Fruit fly (Drosophila melanogaster) whole organism, embryonic: ENCODE results near the gene CG9961.

ENCODE experiments used
- Atf3 ChIP-seq: fragments of 200-800 bp; sonication (Bioruptor generic); optimal IDR thresholded peaks from 3 replicates; lab custom pipeline; 2016; ENCODE audit warnings: missing biosample characterization, missing genetic modification characterization
- BEAF-32 ChIP-seq: fragments of 200-800 bp; sonication (Bioruptor generic); optimal IDR thresholded peaks from 3 replicates; lab custom pipeline; 2017; ENCODE audit warnings: missing biosample characterization, missing genetic modification characterization, mild to moderate bottlenecking, moderate library complexity, missing genetic modification reagents
- CG10431 ChIP-seq: fragments of 200-800 bp; sonication (Bioruptor generic); optimal IDR thresholded peaks from 3 replicates; lab custom pipeline; 2018; ENCODE audit warnings: missing biosample characterization, mild to moderate bottlenecking, missing genetic modification characterization
- CG10543 ChIP-seq: fragments of 200-800 bp; sonication (Bioruptor generic); optimal IDR thresholded peaks from 3 replicates; lab custom pipeline; 2017; ENCODE audit warnings: missing biosample characterization, mild to moderate bottlenecking, missing genetic modification characterization, moderate library complexity
- CG10979 ChIP-seq: fragments of 200-800 bp; sonication (Bioruptor generic); optimal IDR thresholded peaks from 2 replicates; lab custom pipeline; 2018; ENCODE audit warnings: missing biosample characterization, mild to moderate bottlenecking, missing genetic modification characterization, moderate library complexity
- CG1233 ChIP-seq: fragments of 200-800 bp; sonication (Bioruptor generic); optimal IDR thresholded peaks from 4 replicates; lab custom pipeline; 2018; ENCODE audit warnings: missing biosample characterization, mild to moderate bottlenecking, missing genetic modification characterization
- CG12769 ChIP-seq: fragments of 200-800 bp; sonication (Bioruptor generic); optimal IDR thresholded peaks from 2 replicates; lab custom pipeline; 2019; ENCODE audit warnings: missing biosample characterization, mild to moderate bottlenecking, missing genetic modification characterization, moderate library complexity
- CG13894 ChIP-seq: fragments of 200-800 bp; sonication (Bioruptor generic); optimal IDR thresholded peaks from 3 replicates; lab custom pipeline; 2018; ENCODE audit warnings: missing biosample characterization, mild to moderate bottlenecking, missing genetic modification characterization, moderate library complexity
- CG15479 ChIP-seq: fragments of 200-800 bp; sonication (Bioruptor generic); optimal IDR thresholded peaks from 3 replicates; lab custom pipeline; 2019; ENCODE audit warnings: missing biosample characterization, mild to moderate bottlenecking, missing genetic modification characterization, moderate library complexity
- CG15514 ChIP-seq: fragments of 200-800 bp; sonication (Bioruptor generic); optimal IDR thresholded peaks from 3 replicates; lab custom pipeline; 2017; ENCODE audit warnings: missing biosample characterization, missing genetic modification characterization, mild to moderate bottlenecking, moderate library complexity, missing genetic modification reagents
- CG15696 ChIP-seq: fragments of 200-800 bp; sonication (Bioruptor generic); optimal IDR thresholded peaks from 2 replicates; lab custom pipeline; 2019; ENCODE audit warnings: missing biosample characterization, mild to moderate bottlenecking, missing genetic modification characterization, moderate library complexity
- CG1647 ChIP-seq: fragments of 200-800 bp; sonication (Bioruptor generic); optimal IDR thresholded peaks from 3 replicates; lab custom pipeline; 2016; ENCODE audit warnings: missing biosample characterization, missing genetic modification characterization
- CG17359 ChIP-seq: fragments of 200-800 bp; sonication (Bioruptor generic); optimal IDR thresholded peaks from 3 replicates; lab custom pipeline; 2018; ENCODE audit warnings: missing biosample characterization, mild to moderate bottlenecking, missing genetic modification characterization, moderate library complexity
- CG2678 ChIP-seq: fragments of 200-800 bp; sonication (Bioruptor generic); optimal IDR thresholded peaks from 3 replicates; lab custom pipeline; 2019; ENCODE audit warnings: missing biosample characterization, mild to moderate bottlenecking, missing genetic modification characterization, moderate library complexity
- CG2875 ChIP-seq: fragments of 200-800 bp; sonication (Bioruptor generic); optimal IDR thresholded peaks from 2 replicates; lab custom pipeline; 2017; ENCODE audit warnings: missing biosample characterization, mild to moderate bottlenecking, missing genetic modification characterization, missing genetic modification reagents
- CG34376 ChIP-seq: fragments of 200-800 bp; sonication (Bioruptor generic); optimal IDR thresholded peaks from 2 replicates; lab custom pipeline; 2018; ENCODE audit warnings: missing biosample characterization, mild to moderate bottlenecking, missing genetic modification characterization
- CG4424 ChIP-seq: fragments of 200-800 bp; sonication (Bioruptor generic); optimal IDR thresholded peaks from 3 replicates; lab custom pipeline; 2016; ENCODE audit warnings: missing biosample characterization, missing genetic modification characterization
- CG4617 ChIP-seq: fragments of 200-800 bp; sonication (Bioruptor generic); optimal IDR thresholded peaks from 3 replicates; lab custom pipeline; 2016; ENCODE audit warnings: missing biosample characterization, missing genetic modification characterization, borderline replicate concordance
- CG5245 ChIP-seq: fragments of 200-800 bp; sonication (Bioruptor generic); optimal IDR thresholded peaks from 3 replicates; lab custom pipeline; 2016; ENCODE audit warnings: missing biosample characterization, missing genetic modification characterization
- CG6175 ChIP-seq: fragments of 200-800 bp; sonication (Bioruptor generic); IDR thresholded peaks from 3 replicates; pipeline ENCODE4 v1.3.6; 2022; ENCODE audit warnings: missing biosample characterization, missing genetic modification characterization
- CG6791 ChIP-seq: fragments of 200-800 bp; sonication (Bioruptor generic); IDR thresholded peaks from 3 replicates; pipeline ENCODE4 v1.3.6; 2022; ENCODE audit warnings: missing biosample characterization, missing genetic modification characterization; ENCODE audit not compliant: partially characterized antibody
- CG7556 ChIP-seq: fragments of 200-800 bp; sonication (Bioruptor generic); optimal IDR thresholded peaks from 2 replicates; lab custom pipeline; 2017; ENCODE audit warnings: missing biosample characterization, mild to moderate bottlenecking, missing genetic modification characterization
- CG8290 ChIP-seq, 3 experiments: fragments of 200-800 bp; sonication (Bioruptor generic); optimal IDR thresholded peaks; 2 replicates each; lab custom pipeline; 2016 to 2019; ENCODE audit warnings: missing biosample characterization in 3 of 3, missing genetic modification characterization in 3 of 3, mild to moderate bottlenecking in 2 of 3, moderate library complexity in 1 of 3
- CG9797 ChIP-seq: fragments of 200-800 bp; sonication (Bioruptor generic); optimal IDR thresholded peaks from 3 replicates; lab custom pipeline; 2018; ENCODE audit warnings: missing biosample characterization, mild to moderate bottlenecking, missing genetic modification characterization
- D19B ChIP-seq: fragments of 200-800 bp; sonication (Bioruptor generic); optimal IDR thresholded peaks from 2 replicates; lab custom pipeline; 2017; ENCODE audit warnings: missing biosample characterization, mild to moderate bottlenecking, missing genetic modification characterization
- Deaf1 ChIP-seq: fragments of 200-800 bp; optimal IDR thresholded peaks from 3 replicates; lab custom pipeline; 2019; ENCODE audit warnings: missing biosample characterization, mild to moderate bottlenecking, missing genetic modification characterization, moderate library complexity
- HHEX ChIP-seq: fragments of 200-800 bp; sonication (Bioruptor generic); optimal IDR thresholded peaks from 3 replicates; lab custom pipeline; 2017; ENCODE audit warnings: missing biosample characterization, mild to moderate bottlenecking, missing genetic modification characterization, missing genetic modification reagents
- Hey ChIP-seq: fragments of 200-800 bp; sonication (Bioruptor generic); optimal IDR thresholded peaks from 3 replicates; lab custom pipeline; 2018; ENCODE audit warnings: missing biosample characterization, mild to moderate bottlenecking, missing genetic modification characterization
- HmgZ ChIP-seq: fragments of 200-800 bp; sonication (Bioruptor generic); optimal IDR thresholded peaks from 2 replicates; lab custom pipeline; 2018; ENCODE audit warnings: missing biosample characterization, mild to moderate bottlenecking, missing genetic modification characterization
- Rx ChIP-seq: fragments of 200-800 bp; sonication (Bioruptor generic); IDR thresholded peaks from 2 replicates; pipeline ENCODE4 v1.3.6; 2022; ENCODE audit warnings: missing biosample characterization, missing genetic modification characterization
- Trl ChIP-seq, 3 experiments: fragments of >200 bp in 2 of 3; fragments of 200-800 bp in 1 of 3; sonication (Bioruptor generic) in 1 of 3; optimal IDR thresholded peaks; 2 replicates in 1 of 3; 3 replicates in 2 of 3; lab custom pipeline; 2016 to 2017; ENCODE audit warnings: missing biosample characterization in 1 of 3, missing genetic modification characterization in 1 of 3
- ato ChIP-seq: fragments of 200-800 bp; sonication (Bioruptor generic); IDR thresholded peaks from 2 replicates; pipeline ENCODE4 v1.3.6; 2022; ENCODE audit warnings: missing biosample characterization, missing genetic modification characterization; ENCODE audit not compliant: partially characterized antibody
- bcd ChIP-seq: fragments of 200-800 bp; sonication (Bioruptor generic); optimal IDR thresholded peaks from 2 replicates; lab custom pipeline; 2017; ENCODE audit warnings: missing biosample characterization, mild to moderate bottlenecking, missing genetic modification characterization
- corto ChIP-seq: fragments of 200-800 bp; sonication (Bioruptor generic); optimal IDR thresholded peaks from 2 replicates; lab custom pipeline; 2016; ENCODE audit warnings: missing biosample characterization, mild to moderate bottlenecking, missing genetic modification characterization, moderate library complexity
- en ChIP-seq: fragments of 200-800 bp; sonication (Bioruptor generic); optimal IDR thresholded peaks from 2 replicates; lab custom pipeline; 2016; ENCODE audit warnings: missing biosample characterization, missing genetic modification characterization
- eve ChIP-seq, 2 experiments: fragments of >200 bp; optimal IDR thresholded peaks; 2 replicates each; lab custom pipeline; 2017; ENCODE audit warnings: missing biosample characterization in 2 of 2, missing genetic modification characterization in 2 of 2
- exex ChIP-seq: fragments of 200-800 bp; sonication (Bioruptor generic); optimal IDR thresholded peaks from 4 replicates; lab custom pipeline; 2018; ENCODE audit warnings: missing biosample characterization, mild to moderate bottlenecking, missing genetic modification characterization, moderate library complexity
- ftz-f1 ChIP-seq: fragments of 200-800 bp; sonication (Bioruptor generic); optimal IDR thresholded peaks from 2 replicates; lab custom pipeline; 2016; ENCODE audit warnings: missing biosample characterization, missing genetic modification characterization
- gce ChIP-seq: fragments of 200-800 bp; sonication (Bioruptor generic); IDR thresholded peaks from 3 replicates; pipeline ENCODE4 v1.3.6; 2022; ENCODE audit warnings: missing biosample characterization, missing genetic modification characterization
- gro ChIP-seq: fragments of 200-800 bp; sonication (Bioruptor generic); optimal IDR thresholded peaks from 2 replicates; lab custom pipeline; 2016; ENCODE audit warnings: missing biosample characterization, missing genetic modification characterization
- hth ChIP-seq: fragments of >200 bp; optimal IDR thresholded peaks from 2 replicates; lab custom pipeline; 2017; ENCODE audit warnings: inconsistent platforms
- lbe ChIP-seq: fragments of 200-800 bp; sonication (Bioruptor generic); optimal IDR thresholded peaks from 2 replicates; lab custom pipeline; 2016; ENCODE audit warnings: missing biosample characterization, mild to moderate bottlenecking, missing genetic modification characterization
- mam ChIP-seq: fragments of 200-800 bp; sonication (Bioruptor generic); optimal IDR thresholded peaks from 3 replicates; lab custom pipeline; 2016; ENCODE audit warnings: missing biosample characterization, missing genetic modification characterization
- mirr ChIP-seq: fragments of 200-800 bp; sonication (Bioruptor generic); optimal IDR thresholded peaks from 3 replicates; lab custom pipeline; 2018; ENCODE audit warnings: missing biosample characterization, mild to moderate bottlenecking, missing genetic modification characterization
- run ChIP-seq: fragments of 200-800 bp; sonication (Bioruptor generic); optimal IDR thresholded peaks from 3 replicates; lab custom pipeline; 2018; ENCODE audit warnings: missing biosample characterization, mild to moderate bottlenecking, missing genetic modification characterization
- sug ChIP-seq: fragments of 200-800 bp; optimal IDR thresholded peaks from 2 replicates; lab custom pipeline; 2019; ENCODE audit warnings: missing biosample characterization, mild to moderate bottlenecking, missing genetic modification characterization, moderate library complexity
- trem ChIP-seq: fragments of 200-800 bp; optimal IDR thresholded peaks from 3 replicates; lab custom pipeline; 2019; ENCODE audit warnings: missing biosample characterization, mild to moderate bottlenecking, missing genetic modification characterization, moderate library complexity

CG9961 gene

DNA sequence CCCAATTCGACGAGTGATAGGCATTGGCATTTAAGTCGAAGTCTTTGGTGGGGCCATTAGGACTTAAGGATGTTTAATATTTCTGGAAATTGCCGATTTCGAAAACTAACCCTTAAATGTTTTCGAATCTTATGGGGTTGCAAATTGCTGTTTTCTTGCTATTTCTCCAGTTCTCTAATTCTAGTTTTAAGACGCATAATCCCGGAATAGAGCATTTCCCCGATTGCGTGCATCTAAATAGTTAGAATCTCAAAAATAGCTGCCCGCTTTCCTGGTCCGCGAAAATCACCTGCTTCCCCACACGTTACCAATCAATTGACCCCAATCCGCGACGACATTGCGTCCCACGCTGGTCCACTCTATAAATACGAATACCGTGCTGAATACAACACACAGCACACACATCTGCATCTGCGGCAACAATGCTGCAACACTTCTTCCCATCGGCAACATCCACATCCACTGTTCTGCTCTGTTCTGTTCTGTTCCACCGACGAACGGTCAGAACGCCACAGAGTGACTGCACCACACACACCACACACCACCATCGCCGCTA is 7.2 kb upstream of the CG9961 start, which contains the start of gene Bacc (continued):
- TF ChIP-seq CG2875, result peak; percentile 79
- TF ChIP-seq hth (lab: Kevin White, UChicago), result no peak
- TF ChIP-seq gce (GFP tag; lab: Robert Waterston, UW), result no peak
- TF ChIP-seq CG9797 (GFP tag; lab: Kevin White, UChicago), result peak; percentile 12
- TF ChIP-seq HHEX (GFP tag; lab: Kevin White, UChicago), result peak; percentile 92
- TF ChIP-seq CG10979 (tag; lab: Kevin White, UChicago), result peak; percentile 75
- TF ChIP-seq CG1233 (GFP tag; lab: Kevin White, UChicago), result peak; percentile 84
- TF ChIP-seq CG7556 (GFP tag; lab: Kevin White, UChicago), result peak; percentile 95
- peak; percentile 95 for TF ChIP-seq CG2678
- TF ChIP-seq run, result peak; percentile 70
- peak; percentile 74 for TF ChIP-seq CG5245 (GFP tag; lab: Kevin White, UChicago)
- TF ChIP-seq CG10431 (GFP tag; lab: Kevin White, UChicago), result peak; percentile 70
- peak; percentile 43 for TF ChIP-seq CG15696 (tag; lab: Kevin White, UChicago)
- no peak for TF ChIP-seq eve (GFP tag; optimal IDR thresholded peaks at IDR 0.05; lab: Kevin White, UChicago)
- peak; percentile 72 for TF ChIP-seq CG1647 (GFP tag; lab: Kevin White, UChicago)
- peak; percentile 90 for TF ChIP-seq bcd
- TF ChIP-seq CG4617 (GFP tag; lab: Kevin White, UChicago), result peak; percentile 67
- no peak for TF ChIP-seq Rx (GFP tag; lab: Robert Waterston, UW)
- peak; percentile 87 for TF ChIP-seq mam (GFP tag; lab: Kevin White, UChicago)

DNA sequence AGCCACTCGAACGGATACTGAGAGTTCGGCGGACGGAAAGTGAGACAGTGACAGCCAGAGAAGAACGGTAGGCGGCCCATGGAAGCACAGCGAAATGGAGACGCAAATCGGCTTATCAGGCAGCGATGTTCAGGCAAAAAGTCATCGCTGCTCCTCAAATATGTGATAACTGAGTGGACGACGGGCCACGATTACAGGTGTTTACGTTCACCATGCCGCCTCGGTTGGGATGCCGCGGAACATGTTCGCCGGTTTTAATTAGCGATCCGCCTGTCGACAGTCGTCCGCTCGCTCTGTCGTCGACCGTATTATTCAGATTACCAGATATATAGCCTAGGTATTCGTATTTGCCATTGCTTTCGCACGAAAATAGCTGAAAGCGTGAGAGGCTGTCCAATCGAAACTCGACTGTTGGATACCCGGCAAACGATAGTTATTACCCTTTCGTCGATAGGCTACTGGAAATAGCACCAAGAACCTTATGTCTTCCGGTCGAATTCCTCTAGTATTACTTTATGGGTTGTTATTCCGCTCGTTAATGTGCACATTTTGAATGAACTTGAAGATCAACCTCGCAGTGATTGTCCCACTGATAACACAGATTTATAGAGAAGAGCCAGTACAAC is 6.5 kb upstream of the CG9961 start:
- peak; percentile 70 for TF ChIP-seq CG15479 (GFP tag; lab: Kevin White, UChicago)
- peak; percentile 97 for TF ChIP-seq CG13894 (tag; lab: Kevin White, UChicago)
- no peak for TF ChIP-seq trem (tag; lab: Kevin White, UChicago)
- no peak for TF ChIP-seq Atf3 (GFP tag; lab: Kevin White, UChicago)
- TF ChIP-seq lbe, result peak; percentile 17
- peak; percentile 79 for TF ChIP-seq Deaf1 (tag; lab: Kevin White, UChicago)
- peak; percentile 41 for TF ChIP-seq CG15514 (GFP tag; lab: Kevin White, UChicago)
- TF ChIP-seq CG6791 (GFP tag; lab: Robert Waterston, UW), result no peak
- TF ChIP-seq CG34376 (GFP tag; lab: Kevin White, UChicago), result peak; percentile 44
- TF ChIP-seq CG4424 (GFP tag; lab: Kevin White, UChicago), result no peak
- peak; percentile 94 for TF ChIP-seq D19B
- TF ChIP-seq mirr, result peak; percentile 73
- TF ChIP-seq exex, result peak; percentile 77
- peak; percentile 89 for TF ChIP-seq CG10543 (GFP tag; lab: Kevin White, UChicago)
- no peak for TF ChIP-seq CG8290 (GFP tag; optimal IDR thresholded peaks at IDR 0.05; lab: Kevin White, UChicago)
- TF ChIP-seq CG8290 (tag; optimal IDR thresholded peaks at IDR 0.05; lab: Kevin White, UChicago), result peak in 1 of 2 experiments; percentile 53
- peak; percentile 15 for TF ChIP-seq Hey (tag; lab: Kevin White, UChicago)
- TF ChIP-seq sug, result peak; percentile 81
- TF ChIP-seq BEAF-32 (GFP tag; lab: Kevin White, UChicago), result peak; percentile 4
- TF ChIP-seq Trl (optimal IDR thresholded peaks at IDR 0.05; lab: Kevin White, UChicago), result peak in 1 of 2 experiments; percentile 55
- no peak for TF ChIP-seq Trl (GFP tag; optimal IDR thresholded peaks at IDR 0.05; lab: Kevin White, UChicago)
- TF ChIP-seq ato (GFP tag; lab: Robert Waterston, UW), result no peak
- no peak for TF ChIP-seq CG17359 (tag; lab: Kevin White, UChicago)
- peak; percentile 5 for TF ChIP-seq ftz-f1 (GFP tag; lab: Kevin White, UChicago)
- no peak for TF ChIP-seq CG6175 (GFP tag; lab: Robert Waterston, UW)
- TF ChIP-seq en (GFP tag; lab: Kevin White, UChicago), result no peak
- peak; percentile 36 for TF ChIP-seq corto (GFP tag; lab: Kevin White, UChicago)
- TF ChIP-seq CG12769 (tag; lab: Kevin White, UChicago), result peak; percentile 82
- peak; percentile 36 for TF ChIP-seq gro
- peak; percentile 32 for TF ChIP-seq HmgZ (tag; lab: Kevin White, UChicago)
